Worm (Caenorhabditis elegans): ENCODE data around the gene C37H5.14.

The C37H5.14 gene

ce11 chrV:4870627-4871026, 36.5 kb upstream of the C37H5.14 start:
- TF ChIP-seq nhr-21 (tag; optimal IDR thresholded peaks at IDR 0.05) (peak; percentile 42), zag-1 (tag; optimal IDR thresholded peaks at IDR 0.05) (no peak), ceh-82 (tag; optimal IDR thresholded peaks at IDR 0.05) (no peak), lsy-2 (tag; optimal IDR thresholded peaks at IDR 0.05) (peak in 1 of 2 experiments; percentile 32), sem-4 (tag; optimal IDR thresholded peaks at IDR 0.05) (no peak), peb-1 (tag; optimal IDR thresholded peaks at IDR 0.05) (no peak)

- TF ChIP-seq Y55F3AM.14 (GFP tag; optimal IDR thresholded peaks at IDR 0.05), result no peak
- TF ChIP-seq nhr-10 (tag; optimal IDR thresholded peaks at IDR 0.05), result no peak
- TF ChIP-seq egl-27 (tag; optimal IDR thresholded peaks at IDR 0.05), result no peak
- no peak for TF ChIP-seq lin-39 (tag; optimal IDR thresholded peaks at IDR 0.05)
- no peak for TF ChIP-seq mdl-1 (tag; optimal IDR thresholded peaks at IDR 0.05)
- no peak for TF ChIP-seq nhr-21 (tag; optimal IDR thresholded peaks at IDR 0.05)
- TF ChIP-seq nhr-25 (tag; optimal IDR thresholded peaks at IDR 0.05), result no peak
- no peak for TF ChIP-seq lin-13 (GFP tag; optimal IDR thresholded peaks at IDR 0.05)
- no peak for TF ChIP-seq blmp-1 (tag; optimal IDR thresholded peaks at IDR 0.05; ENCODE audit: insufficient read depth)
- no peak for TF ChIP-seq alr-1 (tag; optimal IDR thresholded peaks at IDR 0.05)
- TF ChIP-seq nhr-129 (tag; optimal IDR thresholded peaks at IDR 0.05), result no peak
- TF ChIP-seq fos-1 (tag; optimal IDR thresholded peaks at IDR 0.05), result no peak
- no peak for TF ChIP-seq lsy-2 (tag; optimal IDR thresholded peaks at IDR 0.05)
- TF ChIP-seq ztf-11 (tag; optimal IDR thresholded peaks at IDR 0.05), result no peak
- no peak for TF ChIP-seq nhr-12 (tag; optimal IDR thresholded peaks at IDR 0.05)
- no peak for TF ChIP-seq aly-2 (tag; optimal IDR thresholded peaks at IDR 0.05)
- TF ChIP-seq sem-4 (tag; optimal IDR thresholded peaks at IDR 0.05), result no peak
- no peak for TF ChIP-seq nhr-11 (tag; optimal IDR thresholded peaks at IDR 0.05)
- TF ChIP-seq nhr-6 (tag; optimal IDR thresholded peaks at IDR 0.05), result no peak
- TF ChIP-seq mab-5 (tag; optimal IDR thresholded peaks at IDR 0.05), result no peak
These were observed 34.5 kb upstream of the C37H5.14 start for ce11 chrV:4868698-4869097.

- TF ChIP-seq lsy-2 (tag; optimal IDR thresholded peaks at IDR 0.05) (peak in 1 of 2 experiments; percentile 12), alr-1 (tag; optimal IDR thresholded peaks at IDR 0.05) (no peak)
These were observed 33.4 kb upstream of the C37H5.14 start for ce11 chrV:4867535-4867934.

- TF ChIP-seq nhr-237 (tag; optimal IDR thresholded peaks at IDR 0.05) (no peak), unc-39 (tag; optimal IDR thresholded peaks at IDR 0.05) (no peak), unc-55 (GFP tag; optimal IDR thresholded peaks at IDR 0.05) (no peak), R02D3.7 (tag; optimal IDR thresholded peaks at IDR 0.05) (no peak), elt-1 (tag; optimal IDR thresholded peaks at IDR 0.05) (no peak), C34F6.9 (tag; optimal IDR thresholded peaks at IDR 0.05) (no peak), lin-13 (GFP tag; optimal IDR thresholded peaks at IDR 0.05) (no peak), ceh-16 (tag; optimal IDR thresholded peaks at IDR 0.05) (no peak), snpc-4 (tag; optimal IDR thresholded peaks at IDR 0.05) (no peak), lin-11 (tag; optimal IDR thresholded peaks at IDR 0.05) (no peak), lin-39 (tag; optimal IDR thresholded peaks at IDR 0.05) (no peak)
These were observed 31.2 kb upstream of the C37H5.14 start, which contains the start of gene srd-32 for ce11 chrV:4865364-4865763. Gene srd-32 (plus strand): TSS chrV:4865664.

ce11 chrV:4864330-4864729, 30.2 kb upstream of the C37H5.14 start:
- no peak for TF ChIP-seq nhr-77 (tag; optimal IDR thresholded peaks at IDR 0.05)
- TF ChIP-seq gmeb-1 (tag; optimal IDR thresholded peaks at IDR 0.05), result no peak
- no peak for TF ChIP-seq elt-3 (tag; optimal IDR thresholded peaks at IDR 0.05)
- no peak for TF ChIP-seq ceh-82 (tag; optimal IDR thresholded peaks at IDR 0.05)
- no peak for TF ChIP-seq sem-4 (tag; optimal IDR thresholded peaks at IDR 0.05)
- TF ChIP-seq ztf-11 (tag; optimal IDR thresholded peaks at IDR 0.05), result no peak
- no peak for TF ChIP-seq R02D3.7 (tag; optimal IDR thresholded peaks at IDR 0.05)
- TF ChIP-seq dmd-4 (tag; optimal IDR thresholded peaks at IDR 0.05), result no peak
- TF ChIP-seq Y55F3AM.14 (GFP tag; optimal IDR thresholded peaks at IDR 0.05), result no peak
- TF ChIP-seq aly-2 (tag; optimal IDR thresholded peaks at IDR 0.05), result no peak
- no peak for TF ChIP-seq nhr-10 (tag; optimal IDR thresholded peaks at IDR 0.05)

Measured in whole organism, L2 larva.